Fruit fly (Drosophila melanogaster) whole organism, prepupa: ENCODE data around the gene CG4074.

Experiments used
- Blimp-1 ChIP-seq: fragments of 200-800 bp; sonication (Bioruptor generic); optimal IDR thresholded peaks from 3 replicates; lab custom pipeline; 2017; ENCODE audit warnings: missing biosample characterization, missing genetic modification characterization, mild to moderate bottlenecking, moderate library complexity, missing genetic modification reagents
- CG6854 ChIP-seq: fragments of 200-800 bp; sonication (Bioruptor generic); optimal IDR thresholded peaks from 2 replicates; lab custom pipeline; 2017; ENCODE audit warnings: missing biosample characterization, mild to moderate bottlenecking, missing genetic modification characterization
- Ets96B ChIP-seq: fragments of 200-800 bp; optimal IDR thresholded peaks from 2 replicates; lab custom pipeline; 2019; ENCODE audit warnings: missing biosample characterization, mild to moderate bottlenecking, missing genetic modification characterization, moderate library complexity
- OdsH ChIP-seq: fragments of 200-800 bp; sonication (Bioruptor generic); optimal IDR thresholded peaks from 3 replicates; lab custom pipeline; 2016; ENCODE audit warnings: missing biosample characterization, missing genetic modification characterization
- lz ChIP-seq: fragments of 200-800 bp; sonication (Bioruptor generic); optimal IDR thresholded peaks from 3 replicates; lab custom pipeline; 2016; ENCODE audit warnings: missing biosample characterization, missing genetic modification characterization
- topi ChIP-seq: fragments of 200-800 bp; sonication (Bioruptor generic); optimal IDR thresholded peaks from 3 replicates; lab custom pipeline; 2016; ENCODE audit warnings: missing biosample characterization, missing genetic modification characterization

- TF ChIP-seq topi (GFP tag; lab: Kevin White, UChicago) (no peak), OdsH (no peak), CG6854 (GFP tag; lab: Kevin White, UChicago) (no peak), Ets96B (tag; lab: Kevin White, UChicago) (no peak), Blimp-1 (GFP tag; lab: Kevin White, UChicago) (no peak), lz (GFP tag; lab: Kevin White, UChicago) (no peak)
Measured at dm6 chr3L:20755585-20755984, 13.7 kb downstream of the CG4074 start, which contains the start of gene CG33912.
